Fruit fly (Drosophila melanogaster) whole organism, embryonic: Measurements from ENCODE around the gene Ctl1.
A peak's percentile ranks its signal among the peaks of the same experiment; 100 is the strongest.

Experiments used
- Aef1 ChIP-seq: fragments of 200-800 bp; sonication (Bioruptor generic); IDR thresholded peaks from 3 replicates; pipeline ENCODE4 v1.3.6; 2022; ENCODE audit warnings: missing biosample characterization, missing genetic modification characterization
- CG10147 ChIP-seq: fragments of 200-800 bp; sonication (Bioruptor generic); optimal IDR thresholded peaks from 2 replicates; lab custom pipeline; 2019; ENCODE audit warnings: missing biosample characterization, mild to moderate bottlenecking, missing genetic modification characterization, moderate library complexity
- CG10321 ChIP-seq: fragments of 200-800 bp; sonication (Bioruptor generic); IDR thresholded peaks from 2 replicates; pipeline ENCODE4 v1.3.6; 2022; ENCODE audit warnings: missing biosample characterization, missing genetic modification characterization
- CG12071 ChIP-seq: fragments of 200-800 bp; sonication (Bioruptor generic); optimal IDR thresholded peaks from 3 replicates; lab custom pipeline; 2018; ENCODE audit warnings: missing biosample characterization, mild to moderate bottlenecking, missing genetic modification characterization
- CG12744 ChIP-seq: fragments of 200-800 bp; sonication (Bioruptor generic); optimal IDR thresholded peaks from 2 replicates; lab custom pipeline; 2016; ENCODE audit warnings: missing biosample characterization, missing genetic modification characterization
- CG13424 ChIP-seq: fragments of 200-800 bp; sonication (Bioruptor generic); optimal IDR thresholded peaks from 2 replicates; lab custom pipeline; 2019; ENCODE audit warnings: missing biosample characterization, mild to moderate bottlenecking, missing genetic modification characterization, moderate library complexity
- CG15269 ChIP-seq: fragments of 200-800 bp; sonication (Bioruptor generic); optimal IDR thresholded peaks from 2 replicates; lab custom pipeline; 2018; ENCODE audit warnings: missing biosample characterization, mild to moderate bottlenecking, missing genetic modification characterization, moderate library complexity
- CG15696 ChIP-seq: fragments of 200-800 bp; sonication (Bioruptor generic); optimal IDR thresholded peaks from 2 replicates; lab custom pipeline; 2019; ENCODE audit warnings: missing biosample characterization, mild to moderate bottlenecking, missing genetic modification characterization, moderate library complexity
- CG16863 ChIP-seq: fragments of 200-800 bp; sonication (Bioruptor generic); optimal IDR thresholded peaks from 3 replicates; lab custom pipeline; 2016; ENCODE audit warnings: missing biosample characterization, missing genetic modification characterization
- CG17361 ChIP-seq: fragments of 200-800 bp; sonication (Bioruptor generic); IDR thresholded peaks from 3 replicates; pipeline ENCODE4 v1.3.6; 2022; ENCODE audit warnings: missing biosample characterization, missing genetic modification characterization
- CG17385 ChIP-seq: fragments of 200-800 bp; sonication (Bioruptor generic); optimal IDR thresholded peaks from 3 replicates; lab custom pipeline; 2018; ENCODE audit warnings: missing biosample characterization, mild to moderate bottlenecking, missing genetic modification characterization
- CG18011 ChIP-seq: fragments of 200-800 bp; sonication (Bioruptor generic); optimal IDR thresholded peaks from 2 replicates; lab custom pipeline; 2017; ENCODE audit warnings: missing biosample characterization, missing genetic modification characterization, mild to moderate bottlenecking, moderate library complexity, missing genotype
- CG3065 ChIP-seq: fragments of 200-800 bp; sonication (Bioruptor generic); optimal IDR thresholded peaks from 2 replicates; lab custom pipeline; 2016; ENCODE audit warnings: missing biosample characterization, missing genetic modification characterization
- CG31365 ChIP-seq: fragments of 200-800 bp; sonication (Bioruptor generic); optimal IDR thresholded peaks from 2 replicates; lab custom pipeline; 2018; ENCODE audit warnings: missing biosample characterization, mild to moderate bottlenecking, missing genetic modification characterization
- CG3163 ChIP-seq: fragments of 200-800 bp; sonication (Bioruptor generic); optimal IDR thresholded peaks from 3 replicates; lab custom pipeline; 2016; ENCODE audit warnings: missing biosample characterization, missing genetic modification characterization
- CG32532 ChIP-seq: fragments of 200-800 bp; sonication (Bioruptor generic); IDR thresholded peaks from 2 replicates; pipeline ENCODE4 v1.3.6; 2022; ENCODE audit warnings: missing biosample characterization, missing genetic modification characterization
- CG32772 ChIP-seq: fragments of 200-800 bp; sonication (Bioruptor generic); IDR thresholded peaks from 2 replicates; pipeline ENCODE4 v1.3.6; 2022; ENCODE audit warnings: missing biosample characterization, missing genetic modification characterization
- CG4360 ChIP-seq: fragments of 200-800 bp; sonication (Bioruptor generic); IDR thresholded peaks from 2 replicates; pipeline ENCODE4 v1.3.6; 2022; ENCODE audit warnings: missing biosample characterization, missing genetic modification characterization
- CG43689 ChIP-seq: fragments of 200-800 bp; sonication (Bioruptor generic); IDR thresholded peaks from 2 replicates; pipeline ENCODE4 v1.3.6; 2022; ENCODE audit warnings: missing biosample characterization, missing genetic modification characterization
- CG7357 ChIP-seq: fragments of 200-800 bp; sonication (Bioruptor generic); IDR thresholded peaks from 3 replicates; pipeline ENCODE4 v1.3.6; 2022; ENCODE audit warnings: missing biosample characterization, missing genetic modification characterization
- Deaf1 ChIP-seq: fragments of 200-800 bp; optimal IDR thresholded peaks from 3 replicates; lab custom pipeline; 2019; ENCODE audit warnings: missing biosample characterization, mild to moderate bottlenecking, missing genetic modification characterization, moderate library complexity
- Doc2 ChIP-seq: fragments of 200-800 bp; sonication (Bioruptor generic); IDR thresholded peaks from 2 replicates; pipeline ENCODE4 v1.3.6; 2022; ENCODE audit warnings: missing biosample characterization, missing genetic modification characterization
- HmgD ChIP-seq: fragments of 200-800 bp; sonication (Bioruptor generic); optimal IDR thresholded peaks from 3 replicates; lab custom pipeline; 2016; ENCODE audit warnings: missing biosample characterization, missing genetic modification characterization
- Lim3 ChIP-seq: fragments of 200-800 bp; sonication (Bioruptor generic); IDR thresholded peaks from 2 replicates; pipeline ENCODE4 v1.3.6; 2022; ENCODE audit warnings: missing biosample characterization, missing genetic modification characterization
- NC2α ChIP-seq: fragments of 200-800 bp; sonication (Bioruptor generic); optimal IDR thresholded peaks from 2 replicates; lab custom pipeline; 2016; ENCODE audit warnings: missing biosample characterization, missing genetic modification characterization
- NK7.1 ChIP-seq: fragments of 200-800 bp; sonication (Bioruptor generic); optimal IDR thresholded peaks from 3 replicates; lab custom pipeline; 2016; ENCODE audit warnings: missing biosample characterization, missing genetic modification characterization
- YL-1 ChIP-seq: fragments of 200-800 bp; sonication (Bioruptor generic); optimal IDR thresholded peaks from 3 replicates; lab custom pipeline; 2017; ENCODE audit warnings: missing biosample characterization, mild to moderate bottlenecking, missing genetic modification characterization
- br ChIP-seq: fragments of >200 bp; optimal IDR thresholded peaks from 2 replicates; lab custom pipeline; 2017
- croc ChIP-seq: fragments of 200-800 bp; sonication (Bioruptor generic); conservative IDR thresholded peaks from 3 replicates; pipeline ENCODE4 v1.3.6; 2022; ENCODE audit warnings: missing biosample characterization, missing genetic modification characterization
- dimm ChIP-seq: fragments of 200-800 bp; sonication (Bioruptor generic); IDR thresholded peaks from 2 replicates; pipeline ENCODE4 v1.3.6; 2022; ENCODE audit warnings: missing biosample characterization, missing genetic modification characterization
- ewg ChIP-seq: fragments of 200-800 bp; sonication (Bioruptor generic); optimal IDR thresholded peaks from 3 replicates; lab custom pipeline; 2017; ENCODE audit warnings: mild to moderate bottlenecking, missing biosample characterization, missing genetic modification reagents, missing genetic modification characterization
- eyg ChIP-seq: fragments of 200-800 bp; sonication (Bioruptor generic); optimal IDR thresholded peaks from 3 replicates; lab custom pipeline; 2016; ENCODE audit warnings: missing biosample characterization, missing genetic modification characterization
- fru ChIP-seq: fragments of >200 bp; optimal IDR thresholded peaks from 2 replicates; lab custom pipeline; 2017
- ftz-f1 ChIP-seq: fragments of 200-800 bp; sonication (Bioruptor generic); optimal IDR thresholded peaks from 2 replicates; lab custom pipeline; 2016; ENCODE audit warnings: missing biosample characterization, missing genetic modification characterization
- gro ChIP-seq: fragments of 200-800 bp; sonication (Bioruptor generic); optimal IDR thresholded peaks from 2 replicates; lab custom pipeline; 2016; ENCODE audit warnings: missing biosample characterization, missing genetic modification characterization
- her ChIP-seq: fragments of 200-800 bp; sonication (Bioruptor generic); optimal IDR thresholded peaks from 2 replicates; lab custom pipeline; 2016; ENCODE audit warnings: missing biosample characterization, missing genetic modification characterization
- insv ChIP-seq, 2 experiments: fragments of 200-800 bp; sonication (Bioruptor generic); optimal IDR thresholded peaks; 3 replicates each; lab custom pipeline; 2016 to 2018; ENCODE audit warnings: missing biosample characterization in 2 of 2, missing genetic modification characterization in 2 of 2
- inv ChIP-seq: fragments of 200-800 bp; sonication (Bioruptor generic); IDR thresholded peaks from 2 replicates; pipeline ENCODE4 v1.3.6; 2022; ENCODE audit warnings: missing biosample characterization, missing genetic modification characterization; ENCODE audit not compliant: partially characterized antibody
- jigr1 ChIP-seq: fragments of 200-800 bp; sonication (Bioruptor generic); IDR thresholded peaks from 3 replicates; pipeline ENCODE4 v1.3.6; 2022; ENCODE audit warnings: missing biosample characterization, missing genetic modification characterization
- jumu ChIP-seq: fragments of 200-800 bp; sonication (Bioruptor generic); optimal IDR thresholded peaks from 3 replicates; lab custom pipeline; 2016; ENCODE audit warnings: missing biosample characterization, missing genetic modification characterization
- kay ChIP-seq: fragments of 200-800 bp; sonication (Bioruptor generic); optimal IDR thresholded peaks from 2 replicates; lab custom pipeline; 2016; ENCODE audit warnings: missing biosample characterization, missing genetic modification characterization
- lola ChIP-seq, 3 experiments: fragments of >200 bp in 2 of 3; fragments of 200-800 bp in 1 of 3; sonication (Bioruptor generic) in 1 of 3; optimal IDR thresholded peaks; 2 replicates each; lab custom pipeline; 2017 to 2019; ENCODE audit warnings: missing biosample characterization in 3 of 3, missing genetic modification characterization in 3 of 3, mild to moderate bottlenecking in 1 of 3, moderate library complexity in 1 of 3
- luna ChIP-seq: fragments of 200-800 bp; sonication (Bioruptor generic); optimal IDR thresholded peaks from 2 replicates; lab custom pipeline; 2016; ENCODE audit warnings: missing biosample characterization, missing genetic modification characterization
- maf-S ChIP-seq: fragments of 200-800 bp; sonication (Bioruptor generic); optimal IDR thresholded peaks from 2 replicates; lab custom pipeline; 2016; ENCODE audit warnings: missing biosample characterization, missing genetic modification characterization
- nerfin-1 ChIP-seq: fragments of 200-800 bp; sonication (Bioruptor generic); optimal IDR thresholded peaks from 3 replicates; lab custom pipeline; 2019; ENCODE audit warnings: missing biosample characterization, mild to moderate bottlenecking, missing genetic modification characterization, moderate library complexity
- ro ChIP-seq: fragments of 200-800 bp; sonication (Bioruptor generic); IDR thresholded peaks from 2 replicates; pipeline ENCODE4 v1.3.6; 2022; ENCODE audit warnings: missing biosample characterization, missing genetic modification characterization
- run ChIP-seq: fragments of 200-800 bp; sonication (Bioruptor generic); optimal IDR thresholded peaks from 3 replicates; lab custom pipeline; 2018; ENCODE audit warnings: missing biosample characterization, mild to moderate bottlenecking, missing genetic modification characterization
- schlank ChIP-seq: fragments of 200-800 bp; sonication (Bioruptor generic); optimal IDR thresholded peaks from 2 replicates; lab custom pipeline; 2018; ENCODE audit warnings: missing biosample characterization, mild to moderate bottlenecking, missing genetic modification characterization
- slbo ChIP-seq: fragments of 200-800 bp; sonication (Bioruptor generic); IDR thresholded peaks from 2 replicates; pipeline ENCODE4 v1.3.6; 2022; ENCODE audit warnings: missing biosample characterization, missing genetic modification characterization
- tio ChIP-seq: fragments of 200-800 bp; sonication (Bioruptor generic); optimal IDR thresholded peaks from 2 replicates; lab custom pipeline; 2017; ENCODE audit warnings: missing biosample characterization, missing genetic modification characterization, inconsistent platforms
- trem ChIP-seq: fragments of 200-800 bp; optimal IDR thresholded peaks from 3 replicates; lab custom pipeline; 2019; ENCODE audit warnings: missing biosample characterization, mild to moderate bottlenecking, missing genetic modification characterization, moderate library complexity
- trh ChIP-seq: fragments of 200-800 bp; sonication (Bioruptor generic); optimal IDR thresholded peaks from 2 replicates; lab custom pipeline; 2016; ENCODE audit warnings: missing biosample characterization, missing genetic modification characterization

Gene Ctl1

dm6 chr3L:4230357-4230901 is 47.3 kb upstream of the Ctl1 start (continued):
- TF ChIP-seq CG10147 (GFP tag; lab: Kevin White, UChicago) (peak; percentile 75), insv (GFP tag; optimal IDR thresholded peaks at IDR 0.05; lab: Kevin White, UChicago) (peak; percentile 32 to 55), CG32772 (GFP tag; lab: Robert Waterston, UW) (peak; percentile 87), dimm (GFP tag; lab: Robert Waterston, UW) (peak; percentile 71), trem (tag; lab: Kevin White, UChicago) (peak; percentile 93), HmgD (peak; percentile 84), ro (GFP tag; lab: Robert Waterston, UW) (peak; percentile 75; the same call in 1 of the 2 replicates), YL-1 (peak; percentile 80), Doc2 (no peak), kay (GFP tag; lab: Kevin White, UChicago) (peak; percentile 83), CG15696 (tag; lab: Kevin White, UChicago) (peak; percentile 99), CG3065 (GFP tag; lab: Kevin White, UChicago) (peak; percentile 84), eyg (GFP tag; lab: Kevin White, UChicago) (peak; percentile 76), her (GFP tag; lab: Kevin White, UChicago) (peak; percentile 79), slbo (GFP tag; lab: Robert Waterston, UW) (peak; percentile 51), CG17385 (peak; percentile 86), NC2α (GFP tag; lab: Kevin White, UChicago) (peak; percentile 93), CG16863 (GFP tag; lab: Kevin White, UChicago) (peak; percentile 94), lola (GFP tag; optimal IDR thresholded peaks at IDR 0.05; lab: Kevin White, UChicago) (peak in 1 of 3 experiments; percentile 99), CG12071 (GFP tag; lab: Kevin White, UChicago) (peak; percentile 83), br (lab: Kevin White, UChicago) (no peak), CG17361 (peak; percentile 97), CG18011 (GFP tag; lab: Kevin White, UChicago) (peak; percentile 38), Aef1 (GFP tag; lab: Robert Waterston, UW) (peak; percentile 73), CG15269 (tag; lab: Kevin White, UChicago) (peak; percentile 86), CG7357 (GFP tag; lab: Robert Waterston, UW) (peak; percentile 83), run (peak; percentile 85), nerfin-1 (tag; lab: Kevin White, UChicago) (peak; percentile 93), croc (GFP tag; lab: Robert Waterston, UW) (peak; percentile 95), CG31365 (peak; percentile 74), trh (GFP tag; lab: Kevin White, UChicago) (peak; percentile 83), CG4360 (GFP tag; lab: Robert Waterston, UW) (peak; percentile 67), CG3163 (GFP tag; lab: Kevin White, UChicago) (peak; percentile 69), jumu (GFP tag; lab: Kevin White, UChicago) (peak; percentile 94), NK7.1 (GFP tag; lab: Kevin White, UChicago) (peak; percentile 90), CG32532 (GFP tag; lab: Robert Waterston, UW) (peak; percentile 21; the same call in 1 of the 2 replicates), Deaf1 (tag; lab: Kevin White, UChicago) (peak; percentile 64), CG43689 (no peak), tio (GFP tag; lab: Kevin White, UChicago) (peak; percentile 93), maf-S (GFP tag; lab: Kevin White, UChicago) (peak; percentile 82), fru (lab: Kevin White, UChicago) (no peak), CG12744 (GFP tag; lab: Kevin White, UChicago) (peak; percentile 84), schlank (tag; lab: Kevin White, UChicago) (no peak), jigr1 (GFP tag; lab: Robert Waterston, UW) (peak; percentile 89), CG13424 (tag; lab: Kevin White, UChicago) (peak; percentile 95), inv (no peak), CG10321 (peak; percentile 36; the same call in 1 of the 2 replicates), Lim3 (GFP tag; lab: Robert Waterston, UW) (0 out of 2 replicates have a peak, but pooled peaks have one; percentile 56), ftz-f1 (GFP tag; lab: Kevin White, UChicago) (no peak), ewg (GFP tag; lab: Kevin White, UChicago) (peak; percentile 90), luna (GFP tag; lab: Kevin White, UChicago) (peak; percentile 8), gro (no peak)
